Worm (Caenorhabditis elegans) whole organism, midembryonic: ENCODE results near the gene K07H8.9.

Experiments
- T22C8.4 ChIP-seq: fragments of 200-800 bp; sonication (Bioruptor generic); IDR thresholded peaks from 2 replicates; pipeline ENCODE4 v1.3.6; 2022; ENCODE audit warnings: missing genetic modification characterization, missing compliant biosample characterization
- cog-1 ChIP-seq: sonication (generic microtip); optimal IDR thresholded peaks from 2 replicates; lab custom pipeline; 2016; ENCODE audit warnings: missing genetic modification characterization, missing compliant biosample characterization
- flt-1 ChIP-seq: fragments of 200-800 bp; sonication (Bioruptor generic); IDR thresholded peaks from 2 replicates; pipeline ENCODE4 v1.3.6; 2022; ENCODE audit warnings: missing genetic modification characterization, missing compliant biosample characterization
- klf-2 ChIP-seq: fragments of 200-800 bp; sonication (Bioruptor generic); conservative IDR thresholded peaks from 2 replicates; pipeline ENCODE4 v1.3.6; 2022; ENCODE audit warnings: missing genetic modification reagents, missing genetic modification characterization, missing compliant biosample characterization
- med-1 ChIP-seq: sonication (generic microtip); optimal IDR thresholded peaks from 2 replicates; lab custom pipeline; 2017; ENCODE audit warnings: missing genetic modification characterization, mild to moderate bottlenecking, missing compliant biosample characterization, antibody characterized with exemption, missing genetic modification reagents; ENCODE audit not compliant: insufficient read depth
- ref-1 ChIP-seq: fragments of 200-800 bp; sonication (Bioruptor generic); conservative IDR thresholded peaks from 2 replicates; pipeline ENCODE4 v1.3.6; 2022; ENCODE audit warnings: missing genetic modification reagents, missing genetic modification characterization, missing compliant biosample characterization
- tab-1 ChIP-seq: fragments of 200-800 bp; sonication (Bioruptor generic); IDR thresholded peaks from 2 replicates; pipeline ENCODE4 v1.3.6; 2022; ENCODE audit warnings: missing genetic modification characterization, missing compliant biosample characterization
- ztf-23 ChIP-seq: fragments of 200-800 bp; sonication (Bioruptor generic); IDR thresholded peaks from 2 replicates; pipeline ENCODE4 v1.3.6; 2022; ENCODE audit warnings: missing genetic modification reagents, missing genetic modification characterization, missing compliant biosample characterization

ce11 chrIV:8294650-8295049 lies 8.4 kb upstream of the K07H8.9 start, which contains the start of gene tbce-1:
- TF ChIP-seq ztf-23 (GFP tag; lab: Robert Waterston, UW), result no peak
- TF ChIP-seq klf-2 (GFP tag; lab: Robert Waterston, UW), result no peak
- no peak for TF ChIP-seq cog-1 (tag; lab: Kevin White, UChicago)
- TF ChIP-seq flt-1, result no peak
- TF ChIP-seq med-1 (GFP tag; lab: Kevin White, UChicago), result no peak
- TF ChIP-seq T22C8.4 (GFP tag; lab: Robert Waterston, UW), result no peak
- TF ChIP-seq ref-1 (GFP tag; lab: Robert Waterston, UW), result no peak
- no peak for TF ChIP-seq tab-1 (GFP tag; lab: Robert Waterston, UW)
